Worm (Caenorhabditis elegans) whole organism, L1 larva: Measurements from ENCODE around the gene srxa-15.

Experiments
- F16B12.6 ChIP-seq: fragments of 150-350 bp; optimal IDR thresholded peaks from 2 replicates; lab custom pipeline; 2014; ENCODE audit warnings: missing biosample characterization, missing genetic modification characterization
- ama-1 ChIP-seq: fragments of 150-350 bp; optimal IDR thresholded peaks from 2 replicates; lab custom pipeline; 2014
- jun-1 ChIP-seq: fragments of 150-350 bp; optimal IDR thresholded peaks from 2 replicates; lab custom pipeline; 2014; ENCODE audit warnings: missing biosample characterization, missing genetic modification reagents, missing genetic modification characterization
- skn-1 ChIP-seq: fragments of 150-350 bp; optimal IDR thresholded peaks from 2 replicates; lab custom pipeline; 2014; ENCODE audit warnings: missing biosample characterization, missing genetic modification characterization
- sox-4 ChIP-seq: sonication (generic microtip); optimal IDR thresholded peaks from 2 replicates; lab custom pipeline; 2016; ENCODE audit warnings: missing genetic modification characterization, missing compliant biosample characterization
- unc-86 ChIP-seq: sonication (generic microtip); optimal IDR thresholded peaks from 2 replicates; lab custom pipeline; 2016; ENCODE audit warnings: missing genetic modification characterization, missing compliant biosample characterization
- unc-98 ChIP-seq: fragments of 200-800 bp; sonication (Bioruptor generic); IDR thresholded peaks from 2 replicates; pipeline ENCODE4 v1.3.6; 2022; ENCODE audit warnings: missing genetic modification characterization, missing compliant biosample characterization
- ztf-11 ChIP-seq, 2 experiments: sonication (generic microtip); optimal IDR thresholded peaks; 2 replicates each; lab custom pipeline; 2016 to 2017; ENCODE audit warnings: missing genetic modification characterization in 2 of 2, missing biosample characterization in 1 of 2, missing compliant biosample characterization in 1 of 2

ce11 chrV:20603014-20603413 is 39.0 kb upstream of the srxa-15 start, which contains the start of gene ttr-11:
- TF ChIP-seq unc-86 (tag; lab: Kevin White, UChicago) (no peak), ama-1 (lab: Kevin White, UChicago) (no peak), ztf-11 (tag; optimal IDR thresholded peaks at IDR 0.05; lab: Kevin White, UChicago) (no peak), jun-1 (tag; lab: Kevin White, UChicago) (no peak), skn-1 (no peak), F16B12.6 (no peak), unc-98 (no peak), sox-4 (tag; lab: Kevin White, UChicago) (no peak)
